Fruit fly (Drosophila melanogaster) whole organism, embryonic: ENCODE measurements around the gene CG14088.

Source experiments
- Blimp-1 ChIP-seq: fragments of 200-800 bp; sonication (Bioruptor generic); optimal IDR thresholded peaks from 3 replicates; lab custom pipeline; 2018; ENCODE audit warnings: missing biosample characterization, missing genetic modification characterization, mild to moderate bottlenecking, moderate library complexity, missing genetic modification reagents
- CG10654 ChIP-seq: fragments of 200-800 bp; sonication (Bioruptor generic); optimal IDR thresholded peaks from 2 replicates; lab custom pipeline; 2016; ENCODE audit warnings: missing biosample characterization, missing genetic modification characterization
- CG11093 ChIP-seq: fragments of 200-800 bp; sonication (Bioruptor generic); IDR thresholded peaks from 3 replicates; pipeline ENCODE4 v1.3.6; 2022; ENCODE audit warnings: missing biosample characterization, missing genetic modification characterization
- CG11456 ChIP-seq: fragments of 200-800 bp; sonication (Bioruptor generic); IDR thresholded peaks from 3 replicates; pipeline ENCODE4 v1.3.6; 2022; ENCODE audit warnings: missing biosample characterization, missing genetic modification characterization
- CG12236 ChIP-seq: fragments of 200-800 bp; sonication (Bioruptor generic); optimal IDR thresholded peaks from 2 replicates; lab custom pipeline; 2016; ENCODE audit warnings: missing biosample characterization, missing genetic modification characterization
- CG12659 ChIP-seq: fragments of 200-800 bp; sonication (Bioruptor generic); optimal IDR thresholded peaks from 3 replicates; lab custom pipeline; 2017; ENCODE audit warnings: mild to moderate bottlenecking, missing biosample characterization, missing genetic modification reagents, missing genetic modification characterization
- CG15479 ChIP-seq: fragments of 200-800 bp; sonication (Bioruptor generic); optimal IDR thresholded peaks from 3 replicates; lab custom pipeline; 2019; ENCODE audit warnings: missing biosample characterization, mild to moderate bottlenecking, missing genetic modification characterization, moderate library complexity
- CG17912 ChIP-seq: fragments of 200-800 bp; sonication (Bioruptor generic); optimal IDR thresholded peaks from 2 replicates; lab custom pipeline; 2018; ENCODE audit warnings: missing biosample characterization, mild to moderate bottlenecking, missing genetic modification characterization
- CG1792 ChIP-seq: fragments of 200-800 bp; sonication (Bioruptor generic); optimal IDR thresholded peaks from 2 replicates; lab custom pipeline; 2016; ENCODE audit warnings: missing biosample characterization, missing genetic modification characterization
- CG30020 ChIP-seq: fragments of 200-800 bp; optimal IDR thresholded peaks from 2 replicates; lab custom pipeline; 2019; ENCODE audit warnings: missing biosample characterization, mild to moderate bottlenecking, missing genetic modification characterization, moderate library complexity
- CG32772 ChIP-seq: fragments of 200-800 bp; sonication (Bioruptor generic); IDR thresholded peaks from 2 replicates; pipeline ENCODE4 v1.3.6; 2022; ENCODE audit warnings: missing biosample characterization, missing genetic modification characterization
- CG34422 ChIP-seq: fragments of 200-800 bp; sonication (Bioruptor generic); IDR thresholded peaks from 3 replicates; pipeline ENCODE4 v1.3.6; 2022; ENCODE audit warnings: missing biosample characterization, missing genetic modification characterization
- CG3995 ChIP-seq: fragments of 200-800 bp; sonication (Bioruptor generic); optimal IDR thresholded peaks from 3 replicates; lab custom pipeline; 2016; ENCODE audit warnings: missing biosample characterization, missing genetic modification characterization
- CG42726 ChIP-seq: fragments of 200-800 bp; sonication (Bioruptor generic); IDR thresholded peaks from 2 replicates; pipeline ENCODE4 v1.3.6; 2022; ENCODE audit warnings: missing biosample characterization, missing genetic modification characterization; ENCODE audit not compliant: partially characterized antibody
- CG4360 ChIP-seq: fragments of 200-800 bp; sonication (Bioruptor generic); IDR thresholded peaks from 2 replicates; pipeline ENCODE4 v1.3.6; 2022; ENCODE audit warnings: missing biosample characterization, missing genetic modification characterization
- CG4617 ChIP-seq: fragments of 200-800 bp; sonication (Bioruptor generic); optimal IDR thresholded peaks from 3 replicates; lab custom pipeline; 2016; ENCODE audit warnings: missing biosample characterization, missing genetic modification characterization, borderline replicate concordance
- CG4854 ChIP-seq: fragments of 200-800 bp; sonication (Bioruptor generic); optimal IDR thresholded peaks from 2 replicates; lab custom pipeline; 2016; ENCODE audit warnings: missing biosample characterization, missing genetic modification characterization, inconsistent platforms
- CG8478 ChIP-seq: fragments of >200 bp; optimal IDR thresholded peaks from 2 replicates; lab custom pipeline; 2018
- Dbx ChIP-seq: fragments of 200-800 bp; sonication (Bioruptor generic); IDR thresholded peaks from 3 replicates; pipeline ENCODE4 v1.3.6; 2022; ENCODE audit warnings: missing biosample characterization, missing genetic modification characterization
- Doc3 ChIP-seq: fragments of 200-800 bp; sonication (Bioruptor generic); IDR thresholded peaks from 3 replicates; pipeline ENCODE4 v1.3.6; 2022; ENCODE audit warnings: missing biosample characterization, missing genetic modification characterization; ENCODE audit not compliant: partially characterized antibody
- Hey ChIP-seq: fragments of 200-800 bp; sonication (Bioruptor generic); optimal IDR thresholded peaks from 3 replicates; lab custom pipeline; 2018; ENCODE audit warnings: missing biosample characterization, mild to moderate bottlenecking, missing genetic modification characterization
- Hr39 ChIP-seq: fragments of >200 bp; optimal IDR thresholded peaks from 2 replicates; lab custom pipeline; 2017
- Hsf ChIP-seq: fragments of 200-800 bp; sonication (Bioruptor generic); optimal IDR thresholded peaks from 3 replicates; lab custom pipeline; 2016; ENCODE audit warnings: missing biosample characterization, missing genetic modification characterization
- Med ChIP-seq: fragments of 200-800 bp; sonication (Bioruptor generic); peaks from one replicate; lab custom pipeline; 2016; ENCODE audit warnings: missing biosample characterization, missing genetic modification characterization, mild to moderate bottlenecking, inconsistent platforms, moderate library complexity
- Mes4 ChIP-seq: fragments of 200-800 bp; sonication (Bioruptor generic); optimal IDR thresholded peaks from 2 replicates; lab custom pipeline; 2016; ENCODE audit warnings: missing biosample characterization, missing genetic modification characterization
- Opbp ChIP-seq: fragments of 200-800 bp; sonication (Bioruptor generic); IDR thresholded peaks from 3 replicates; pipeline ENCODE4 v1.3.6; 2022; ENCODE audit warnings: missing biosample characterization, missing genetic modification characterization; ENCODE audit not compliant: partially characterized antibody
- Pdp1 ChIP-seq, 2 experiments: fragments of 200-800 bp; sonication (Bioruptor generic); optimal IDR thresholded peaks; 3 replicates each; lab custom pipeline; 2016; ENCODE audit warnings: missing biosample characterization in 2 of 2, missing genetic modification characterization in 2 of 2, mild to moderate bottlenecking in 1 of 2, moderate library complexity in 1 of 2
- Rfx ChIP-seq: fragments of 200-800 bp; sonication (Bioruptor generic); IDR thresholded peaks from 2 replicates; pipeline ENCODE4 v1.3.6; 2022; ENCODE audit warnings: missing biosample characterization, missing genetic modification characterization
- Sry-δ ChIP-seq: fragments of 200-800 bp; sonication (Bioruptor generic); optimal IDR thresholded peaks from 2 replicates; lab custom pipeline; 2016; ENCODE audit warnings: missing biosample characterization, missing genetic modification characterization
- Xrp1 ChIP-seq: fragments of 200-800 bp; sonication (Bioruptor generic); IDR thresholded peaks from 2 replicates; pipeline ENCODE4 v1.3.6; 2022; ENCODE audit warnings: missing biosample characterization, missing genetic modification characterization
- abd-A ChIP-seq: fragments of 200-800 bp; sonication (Bioruptor generic); optimal IDR thresholded peaks from 3 replicates; lab custom pipeline; 2019; ENCODE audit warnings: missing biosample characterization, mild to moderate bottlenecking, missing genetic modification characterization, moderate library complexity
- aop ChIP-seq: fragments of 200-800 bp; sonication (Bioruptor generic); IDR thresholded peaks from 2 replicates; pipeline ENCODE4 v1.3.6; 2022; ENCODE audit warnings: missing biosample characterization, missing genetic modification characterization
- ato ChIP-seq: fragments of 200-800 bp; sonication (Bioruptor generic); IDR thresholded peaks from 2 replicates; pipeline ENCODE4 v1.3.6; 2022; ENCODE audit warnings: missing biosample characterization, missing genetic modification characterization; ENCODE audit not compliant: partially characterized antibody
- btn ChIP-seq: fragments of 200-800 bp; sonication (Bioruptor generic); optimal IDR thresholded peaks from 2 replicates; lab custom pipeline; 2016; ENCODE audit warnings: missing biosample characterization, missing genetic modification characterization
- chif ChIP-seq, 2 experiments: fragments of 200-800 bp; sonication (Bioruptor generic); optimal IDR thresholded peaks; 3 replicates each; lab custom pipeline; 2016; ENCODE audit warnings: missing biosample characterization in 2 of 2, missing genetic modification characterization in 2 of 2
- chn ChIP-seq: fragments of 200-800 bp; sonication (Bioruptor generic); optimal IDR thresholded peaks from 2 replicates; lab custom pipeline; 2016; ENCODE audit warnings: missing biosample characterization, missing genetic modification characterization
- cwo ChIP-seq: fragments of 200-800 bp; sonication (Bioruptor generic); optimal IDR thresholded peaks from 3 replicates; lab custom pipeline; 2017; ENCODE audit warnings: missing biosample characterization, missing genetic modification characterization, mild to moderate bottlenecking, moderate library complexity, missing genetic modification reagents
- fd96Cb ChIP-seq: fragments of 200-800 bp; sonication (Bioruptor generic); optimal IDR thresholded peaks from 2 replicates; lab custom pipeline; 2018; ENCODE audit warnings: missing biosample characterization, mild to moderate bottlenecking, missing genetic modification characterization, moderate library complexity
- fu2 ChIP-seq: fragments of 200-800 bp; sonication (Bioruptor generic); optimal IDR thresholded peaks from 2 replicates; lab custom pipeline; 2016; ENCODE audit warnings: missing biosample characterization, missing genetic modification characterization
- gce ChIP-seq: fragments of 200-800 bp; sonication (Bioruptor generic); IDR thresholded peaks from 3 replicates; pipeline ENCODE4 v1.3.6; 2022; ENCODE audit warnings: missing biosample characterization, missing genetic modification characterization
- ind ChIP-seq: fragments of 200-800 bp; sonication (Bioruptor generic); optimal IDR thresholded peaks from 3 replicates; lab custom pipeline; 2016; ENCODE audit warnings: missing biosample characterization, missing genetic modification characterization
- kah ChIP-seq: fragments of 200-800 bp; sonication (Bioruptor generic); optimal IDR thresholded peaks from 2 replicates; lab custom pipeline; 2018; ENCODE audit warnings: missing biosample characterization, mild to moderate bottlenecking, missing genetic modification characterization
- pfk ChIP-seq: fragments of 200-800 bp; sonication (Bioruptor generic); optimal IDR thresholded peaks from 2 replicates; lab custom pipeline; 2018; ENCODE audit warnings: missing biosample characterization, mild to moderate bottlenecking, missing genetic modification characterization, moderate library complexity
- ranshi ChIP-seq: fragments of 200-800 bp; sonication (Bioruptor generic); IDR thresholded peaks from 2 replicates; pipeline ENCODE4 v1.3.6; 2022; ENCODE audit warnings: missing biosample characterization, missing genetic modification characterization
- row ChIP-seq: fragments of 200-800 bp; sonication (Bioruptor generic); IDR thresholded peaks from 3 replicates; pipeline ENCODE4 v1.3.6; 2022; ENCODE audit warnings: missing biosample characterization, missing genetic modification characterization
- run ChIP-seq: fragments of 200-800 bp; sonication (Bioruptor generic); optimal IDR thresholded peaks from 3 replicates; lab custom pipeline; 2018; ENCODE audit warnings: missing biosample characterization, mild to moderate bottlenecking, missing genetic modification characterization
- sens ChIP-seq: fragments of 200-800 bp; sonication (Bioruptor generic); peaks from one replicate; lab custom pipeline; 2016; ENCODE audit warnings: missing biosample characterization, missing genetic modification characterization
- ssp ChIP-seq: fragments of 200-800 bp; sonication (Bioruptor generic); IDR thresholded peaks from 2 replicates; pipeline ENCODE4 v1.3.6; 2022; ENCODE audit warnings: missing biosample characterization, missing genetic modification characterization
- sug ChIP-seq: fragments of 200-800 bp; optimal IDR thresholded peaks from 2 replicates; lab custom pipeline; 2019; ENCODE audit warnings: missing biosample characterization, mild to moderate bottlenecking, missing genetic modification characterization, moderate library complexity
- tll ChIP-seq, 2 experiments: fragments of 200-800 bp in 1 of 2; fragments of >200 bp in 1 of 2; sonication (Bioruptor generic) in 1 of 2; optimal IDR thresholded peaks; 2 replicates each; lab custom pipeline; 2017 to 2019; ENCODE audit warnings: missing biosample characterization in 2 of 2, missing genetic modification characterization in 2 of 2, mild to moderate bottlenecking in 1 of 2, moderate library complexity in 1 of 2
- ttk ChIP-seq: fragments of 200-800 bp; sonication (Bioruptor generic); IDR thresholded peaks from 2 replicates; pipeline ENCODE4 v2.1.2; 2022; ENCODE audit warnings: missing biosample characterization, missing genetic modification characterization

The CG14088 gene

DNA sequence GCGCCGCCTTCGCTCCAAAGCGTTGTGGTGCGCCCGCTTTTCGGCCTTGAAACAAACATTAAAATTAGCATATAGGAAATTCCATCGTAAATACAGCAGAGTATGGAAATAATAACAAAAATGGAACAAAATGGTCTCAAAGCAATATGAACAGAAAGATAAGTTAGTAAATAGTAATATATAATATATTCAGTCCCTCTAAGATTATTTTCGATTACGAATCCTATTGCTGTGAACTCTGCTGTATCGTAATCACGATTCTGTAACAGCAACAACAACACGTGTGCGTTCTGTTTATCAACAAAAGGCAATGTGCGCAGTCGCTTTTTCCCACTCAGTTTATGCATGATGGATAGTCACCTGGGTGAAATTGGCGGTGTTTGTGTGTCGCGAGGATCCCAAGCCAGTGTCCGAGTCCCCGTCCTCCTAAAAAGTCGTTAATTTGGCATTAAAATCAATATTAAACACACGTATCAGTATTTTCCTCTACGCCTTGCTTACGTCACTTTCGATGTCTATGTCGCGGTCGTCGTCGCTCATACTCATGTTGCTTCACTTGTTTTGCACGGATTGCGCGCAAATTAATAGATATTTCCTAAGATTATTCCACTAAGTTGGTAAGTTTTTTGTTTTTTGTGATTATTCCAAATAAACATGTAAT is 6.8 kb downstream of the CG14088 start, which contains the start of the genes CG42374 and Mettl5 (continued):
- TF ChIP-seq cwo (GFP tag; lab: Kevin White, UChicago) (peak; percentile 74), ind (GFP tag; lab: Kevin White, UChicago) (peak; percentile 42), CG32772 (GFP tag; lab: Robert Waterston, UW) (no peak), CG8478 (lab: Kevin White, UChicago) (no peak), CG3995 (GFP tag; lab: Kevin White, UChicago) (no peak), CG17912 (no peak), CG42726 (GFP tag; lab: Robert Waterston, UW) (no peak), Blimp-1 (peak; percentile 18), sug (tag; lab: Kevin White, UChicago) (no peak), fu2 (GFP tag; lab: Kevin White, UChicago) (no peak), gce (GFP tag; lab: Robert Waterston, UW) (0 out of 3 replicates have a peak, but pooled peaks have one; percentile 47), Opbp (no peak), CG4854 (GFP tag; lab: Kevin White, UChicago) (no peak), sens (GFP tag; lab: Kevin White, UChicago) (peak; percentile 61), fd96Cb (tag; lab: Kevin White, UChicago) (peak; percentile 44), ato (GFP tag; lab: Robert Waterston, UW) (no peak), Med (GFP tag; lab: Kevin White, UChicago) (peak; percentile 72), ttk (no peak), CG12659 (peak; percentile 31), CG4617 (GFP tag; lab: Kevin White, UChicago) (no peak), chn (GFP tag; lab: Kevin White, UChicago) (peak; percentile 7), CG11456 (no peak), btn (GFP tag; lab: Kevin White, UChicago) (no peak), Hsf (GFP tag; lab: Kevin White, UChicago) (peak; percentile 8), row (peak; percentile 29; the same call in 2 of the 3 replicates), Hey (tag; lab: Kevin White, UChicago) (no peak), Dbx (GFP tag; lab: Robert Waterston, UW) (no peak; the same call in 2 of the 3 replicates), CG10654 (GFP tag; lab: Kevin White, UChicago) (no peak), abd-A (tag; lab: Kevin White, UChicago) (no peak), CG12236 (no peak), Xrp1 (GFP tag; lab: Robert Waterston, UW) (peak; percentile 63), chif (GFP tag; optimal IDR thresholded peaks at IDR 0.05; lab: Kevin White, UChicago) (no peak), tll (GFP tag; optimal IDR thresholded peaks at IDR 0.05; lab: Kevin White, UChicago) (no peak), aop (GFP tag; lab: Robert Waterston, UW) (no peak), Rfx (GFP tag; lab: Robert Waterston, UW) (peak; percentile 65), pfk (GFP tag; lab: Kevin White, UChicago) (no peak), Sry-δ (no peak), Hr39 (lab: Kevin White, UChicago) (no peak), Mes4 (GFP tag; lab: Kevin White, UChicago) (no peak), CG11093 (GFP tag; lab: Robert Waterston, UW) (no peak), CG15479 (GFP tag; lab: Kevin White, UChicago) (no peak), CG30020 (no peak), run (no peak), Doc3 (GFP tag; lab: Robert Waterston, UW) (no peak), kah (GFP tag; lab: Kevin White, UChicago) (peak; percentile 24), ranshi (peak; percentile 34; the same call in 1 of the 2 replicates), CG34422 (GFP tag; lab: Robert Waterston, UW) (peak; percentile 76; the same call in 1 of the 3 replicates), ssp (GFP tag; lab: Robert Waterston, UW) (no peak), CG1792 (GFP tag; lab: Kevin White, UChicago) (no peak), Pdp1 (GFP tag; optimal IDR thresholded peaks at IDR 0.05; lab: Kevin White, UChicago) (peak in 1 of 2 experiments; percentile 82), CG4360 (GFP tag; lab: Robert Waterston, UW) (peak; percentile 91)
